Fruit fly (Drosophila melanogaster): Measurements from ENCODE around the gene CG13280.

The CG13280 gene

DNA sequence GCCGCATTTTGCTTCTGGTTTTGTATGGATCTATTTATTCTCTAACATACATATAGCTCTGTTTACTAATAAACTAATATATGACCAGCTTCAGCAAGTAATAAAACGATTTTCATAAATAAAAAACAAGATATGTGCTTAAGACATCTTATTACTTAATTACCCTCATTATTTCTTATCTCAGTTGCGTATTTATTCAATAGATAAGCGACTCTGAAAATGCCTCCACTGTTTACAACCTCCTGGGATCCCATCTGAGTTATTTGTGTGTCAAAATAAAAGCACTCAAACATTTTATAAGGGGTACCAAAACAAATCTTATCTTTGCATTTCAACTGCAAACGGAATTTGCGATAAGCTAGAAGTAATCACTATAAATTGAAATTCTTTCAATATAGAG, 1.2 kb downstream of the CG13280 start (continued):
- TF ChIP-seq eve (GFP tag; optimal IDR thresholded peaks at IDR 0.05) (no peak), CG33213 (GFP tag; optimal IDR thresholded peaks at IDR 0.05) (no peak), CG4707 (GFP tag; optimal IDR thresholded peaks at IDR 0.05) (no peak), CG9876 (GFP tag; optimal IDR thresholded peaks at IDR 0.05) (no peak), CG34422 (GFP tag; IDR thresholded peaks at IDR 0.05) (no peak), tap (tag; optimal IDR thresholded peaks at IDR 0.05) (peak; percentile 13), zen2 (GFP tag; IDR thresholded peaks at IDR 0.05; ENCODE audit: partially characterized antibody) (no peak), pan (optimal IDR thresholded peaks at IDR 0.05) (no peak), pan (GFP tag; optimal IDR thresholded peaks at IDR 0.05 in 1 of 2, IDR thresholded peaks at IDR 0.05 in 1 of 2) (no peak), CG11085 (GFP tag; IDR thresholded peaks at IDR 0.05) (no peak), gce (GFP tag; IDR thresholded peaks at IDR 0.05) (no peak), tll (GFP tag; optimal IDR thresholded peaks at IDR 0.05) (no peak), CG10366 (GFP tag; IDR thresholded peaks at IDR 0.05) (no peak), ttk (GFP tag; IDR thresholded peaks at IDR 0.05) (no peak), salm (tag; optimal IDR thresholded peaks at IDR 0.05) (peak; percentile 55), HmgZ (tag; optimal IDR thresholded peaks at IDR 0.05) (peak; percentile 14), CG12299 (tag; optimal IDR thresholded peaks at IDR 0.05) (peak; percentile 32), gcm (GFP tag; optimal IDR thresholded peaks at IDR 0.05) (peak; percentile 40), CG8359 (GFP tag; optimal IDR thresholded peaks at IDR 0.05; ENCODE audit: borderline replicate concordance) (no peak), CG10147 (GFP tag; optimal IDR thresholded peaks at IDR 0.05) (peak; percentile 28), Mrtf (GFP tag; IDR thresholded peaks at IDR 0.05) (no peak), Rfx (GFP tag; IDR thresholded peaks at IDR 0.05) (no peak), CG15696 (tag; optimal IDR thresholded peaks at IDR 0.05) (no peak), Sox102F (GFP tag; optimal IDR thresholded peaks at IDR 0.05) (no peak), croc (GFP tag; conservative IDR thresholded peaks at IDR 0.05) (no peak), CG5953 (GFP tag; IDR thresholded peaks at IDR 0.05) (no peak), HLHmδ (GFP tag; optimal IDR thresholded peaks at IDR 0.05) (no peak), CG8281 (tag; optimal IDR thresholded peaks at IDR 0.05) (peak; percentile 8), dmrt99B (tag; optimal IDR thresholded peaks at IDR 0.05) (no peak), Nf-YC (tag; optimal IDR thresholded peaks at IDR 0.05) (peak; percentile 60), D (optimal IDR thresholded peaks at IDR 0.05) (no peak), D (GFP tag; optimal IDR thresholded peaks at IDR 0.05) (no peak), CG6791 (GFP tag; IDR thresholded peaks at IDR 0.05; ENCODE audit: partially characterized antibody) (no peak), Myb (GFP tag; optimal IDR thresholded peaks at IDR 0.05) (no peak), Doc2 (GFP tag; IDR thresholded peaks at IDR 0.05) (no peak), CG14667 (GFP tag; IDR thresholded peaks at IDR 0.05) (no peak), BEAF-32 (GFP tag; optimal IDR thresholded peaks at IDR 0.05) (no peak), CG17359 (tag; optimal IDR thresholded peaks at IDR 0.05) (peak; percentile 14), Hmr (GFP tag; optimal IDR thresholded peaks at IDR 0.05) (peak; percentile 61), CG13775 (GFP tag; optimal IDR thresholded peaks at IDR 0.05) (no peak), Hand (GFP tag; optimal IDR thresholded peaks at IDR 0.05) (peak; percentile 6), sc (optimal IDR thresholded peaks at IDR 0.05) (no peak), sc (GFP tag; optimal IDR thresholded peaks at IDR 0.05) (no peak), Dll (GFP tag; IDR thresholded peaks at IDR 0.05; ENCODE audit: partially characterized antibody) (no peak), ATbp (GFP tag; optimal IDR thresholded peaks at IDR 0.05) (peak; percentile 15), CG3995 (GFP tag; optimal IDR thresholded peaks at IDR 0.05) (no peak), wor (GFP tag; IDR thresholded peaks at IDR 0.05) (no peak), Vsx1 (GFP tag; optimal IDR thresholded peaks at IDR 0.05) (peak; percentile 62), CG9437 (GFP tag; optimal IDR thresholded peaks at IDR 0.05) (no peak), CG6813 (GFP tag; optimal IDR thresholded peaks at IDR 0.05) (peak; percentile 27), MESR4 (GFP tag; optimal IDR thresholded peaks at IDR 0.05) (no peak)

All from whole organism, embryonic.